Worm (Caenorhabditis elegans) whole organism, L4 larva: Measurements from ENCODE around the gene K10D11.3.

ENCODE experiments used
- F10B5.3 ChIP-seq: sonication (generic microtip); optimal IDR thresholded peaks from 2 replicates; lab custom pipeline; 2016; ENCODE audit warnings: mild to moderate bottlenecking, missing genetic modification characterization, missing compliant biosample characterization
- F26F4.8 ChIP-seq: fragments of 200-800 bp; sonication (Bioruptor generic); conservative IDR thresholded peaks from 2 replicates; pipeline ENCODE4 v1.3.6; 2022; ENCODE audit warnings: missing genetic modification characterization, missing compliant biosample characterization
- Y48G9A.11 ChIP-seq: fragments of 200-800 bp; sonication (Bioruptor generic); IDR thresholded peaks from 2 replicates; pipeline ENCODE4 v1.3.6; 2022; ENCODE audit warnings: missing genetic modification reagents, missing genetic modification characterization, missing compliant biosample characterization
- ZK337.2 ChIP-seq: fragments of 200-800 bp; sonication (Bioruptor generic); IDR thresholded peaks from 2 replicates; pipeline ENCODE4 v1.3.6; 2022; ENCODE audit warnings: missing genetic modification reagents, missing genetic modification characterization, missing compliant biosample characterization
- ZK546.5 ChIP-seq, 2 experiments: sonication (generic microtip); optimal IDR thresholded peaks; 2 replicates each; lab custom pipeline; 2017; ENCODE audit warnings: missing biosample characterization in 2 of 2, missing genetic modification characterization in 2 of 2
- arid-1 ChIP-seq: fragments of 200-800 bp; sonication (Bioruptor generic); conservative IDR thresholded peaks from 2 replicates; pipeline ENCODE4 v1.3.6; 2022; ENCODE audit warnings: missing genetic modification reagents, missing genetic modification characterization, missing compliant biosample characterization
- ceh-62 ChIP-seq: sonication (generic microtip); optimal IDR thresholded peaks from 2 replicates; lab custom pipeline; 2017; ENCODE audit warnings: missing biosample characterization, missing genetic modification characterization
- daf-12 ChIP-seq: fragments of 150-350 bp; optimal IDR thresholded peaks from 2 replicates; lab custom pipeline; 2014; ENCODE audit warnings: missing biosample characterization, missing genetic modification reagents, missing genetic modification characterization
- daf-16 ChIP-seq, 3 experiments: sonication (generic microtip); optimal IDR thresholded peaks; 2 replicates each; lab custom pipeline; 2016 to 2017; ENCODE audit warnings: missing genetic modification characterization in 3 of 3, missing genetic modification reagents in 3 of 3, mild to moderate bottlenecking in 2 of 3, missing compliant biosample characterization in 2 of 3, missing biosample characterization in 1 of 3, moderate library complexity in 1 of 3
- daf-19 ChIP-seq: fragments of 200-800 bp; sonication (Bioruptor generic); conservative IDR thresholded peaks from 2 replicates; pipeline ENCODE4 v1.3.6; 2022; ENCODE audit warnings: missing genetic modification characterization, missing compliant biosample characterization
- dmd-6 ChIP-seq: fragments of 200-800 bp; sonication (Bioruptor generic); IDR thresholded peaks from 2 replicates; pipeline ENCODE4 v1.3.6; 2022; ENCODE audit warnings: missing genetic modification reagents, missing genetic modification characterization, missing compliant biosample characterization
- egl-27 ChIP-seq: sonication (generic microtip); optimal IDR thresholded peaks from 3 replicates; lab custom pipeline; 2017; ENCODE audit warnings: missing biosample characterization, missing genetic modification reagents, missing genetic modification characterization
- fos-1 ChIP-seq: fragments of 150-350 bp; optimal IDR thresholded peaks from 2 replicates; lab custom pipeline; 2014; ENCODE audit warnings: missing biosample characterization, missing genetic modification characterization
- hif-1 ChIP-seq, 2 experiments: sonication (generic microtip); optimal IDR thresholded peaks; 2 replicates each; lab custom pipeline; 2016 to 2017; ENCODE audit warnings: missing compliant biosample characterization in 2 of 2, missing genetic modification characterization in 2 of 2, missing genetic modification reagents in 2 of 2, missing genotype in 2 of 2, mild to moderate bottlenecking in 1 of 2
- hlh-11 ChIP-seq: fragments of 200-800 bp; sonication (Bioruptor generic); optimal IDR thresholded peaks from 2 replicates; lab custom pipeline; 2018; ENCODE audit warnings: mild to moderate bottlenecking, missing genetic modification characterization, missing compliant biosample characterization
- lin-38 ChIP-seq: fragments of 200-800 bp; sonication (Bioruptor generic); IDR thresholded peaks from 2 replicates; pipeline ENCODE4 v1.3.6; 2022; ENCODE audit warnings: missing genetic modification reagents, missing genetic modification characterization, missing compliant biosample characterization
- lir-3 ChIP-seq: sonication (generic microtip); optimal IDR thresholded peaks from 2 replicates; lab custom pipeline; 2016; ENCODE audit warnings: mild to moderate bottlenecking, missing genetic modification characterization, missing compliant biosample characterization
- lsy-2 ChIP-seq, 2 experiments: fragments of 150-350 bp in 1 of 2; sonication (generic microtip) in 1 of 2; optimal IDR thresholded peaks; 2 replicates each; lab custom pipeline; 2014 to 2017; ENCODE audit warnings: missing biosample characterization in 2 of 2, missing genetic modification characterization in 2 of 2
- mdt-29 ChIP-seq: fragments of 200-800 bp; sonication (Bioruptor generic); IDR thresholded peaks from 2 replicates; pipeline ENCODE4 v1.3.6; 2022; ENCODE audit warnings: missing genetic modification reagents, missing genetic modification characterization, missing compliant biosample characterization
- mxl-3 ChIP-seq: fragments of 200-800 bp; sonication (Bioruptor generic); optimal IDR thresholded peaks from 2 replicates; lab custom pipeline; 2018; ENCODE audit warnings: mild to moderate bottlenecking, missing genetic modification characterization, missing compliant biosample characterization
- nhr-11 ChIP-seq: fragments of 150-350 bp; optimal IDR thresholded peaks from 2 replicates; lab custom pipeline; 2014; ENCODE audit warnings: missing biosample characterization, missing genetic modification characterization
- nhr-28 ChIP-seq: fragments of 150-350 bp; optimal IDR thresholded peaks from 2 replicates; lab custom pipeline; 2014; ENCODE audit warnings: missing biosample characterization, missing genetic modification characterization
- nhr-76 ChIP-seq: fragments of 150-350 bp; optimal IDR thresholded peaks from 2 replicates; lab custom pipeline; 2014; ENCODE audit warnings: missing biosample characterization, missing genetic modification characterization
- nhr-77 ChIP-seq: fragments of 150-350 bp; optimal IDR thresholded peaks from 2 replicates; lab custom pipeline; 2014; ENCODE audit warnings: missing biosample characterization, missing genetic modification characterization
- php-3 ChIP-seq: fragments of 200-800 bp; sonication (Bioruptor generic); IDR thresholded peaks from 2 replicates; pipeline ENCODE4 v1.3.6; 2022; ENCODE audit warnings: missing genetic modification reagents, missing genetic modification characterization, missing compliant biosample characterization
- pqm-1 ChIP-seq: sonication (generic microtip); optimal IDR thresholded peaks from 2 replicates; lab custom pipeline; 2017; ENCODE audit warnings: missing biosample characterization, missing genetic modification characterization
- rbr-2 ChIP-seq: sonication (generic microtip); optimal IDR thresholded peaks from 2 replicates; lab custom pipeline; 2016; ENCODE audit warnings: missing genotype, missing genetic modification characterization, missing compliant biosample characterization
- spr-1 ChIP-seq: sonication (generic microtip); optimal IDR thresholded peaks from 2 replicates; lab custom pipeline; 2016; ENCODE audit warnings: mild to moderate bottlenecking, missing genetic modification characterization, missing compliant biosample characterization
- unc-62 ChIP-seq, 3 experiments: fragments of 150-350 bp in 1 of 3; sonication (generic microtip); optimal IDR thresholded peaks in 2 of 3; peaks in 1 of 3; 1 replicate in 1 of 3; 2 replicates in 2 of 3; lab custom pipeline; 2014 to 2017; ENCODE audit warnings: missing biosample characterization in 3 of 3, missing genetic modification characterization in 3 of 3, missing genetic modification reagents in 3 of 3, missing genotype in 1 of 3
- vab-7 ChIP-seq: fragments of 200-800 bp; sonication (Bioruptor generic); IDR thresholded peaks from 2 replicates; pipeline ENCODE4 v1.3.6; 2022; ENCODE audit warnings: missing genetic modification reagents, missing genetic modification characterization, missing compliant biosample characterization
- zfp-2 ChIP-seq: sonication (generic microtip); optimal IDR thresholded peaks from 2 replicates; lab custom pipeline; 2016; ENCODE audit warnings: mild to moderate bottlenecking, missing genetic modification characterization, missing compliant biosample characterization
- zfp-3 ChIP-seq: fragments of 200-800 bp; sonication (Bioruptor generic); conservative IDR thresholded peaks from 2 replicates; pipeline ENCODE4 v1.3.6; 2022; ENCODE audit warnings: missing genetic modification reagents, missing genetic modification characterization, missing compliant biosample characterization
- zip-11 ChIP-seq: fragments of 200-800 bp; sonication (Bioruptor generic); IDR thresholded peaks from 2 replicates; pipeline ENCODE4 v1.3.6; 2022; ENCODE audit warnings: missing genetic modification characterization, missing compliant biosample characterization
- ztf-7 ChIP-seq: fragments of 150-350 bp; optimal IDR thresholded peaks from 2 replicates; lab custom pipeline; 2014; ENCODE audit warnings: missing biosample characterization, missing genetic modification characterization

Gene K10D11.3

DNA sequence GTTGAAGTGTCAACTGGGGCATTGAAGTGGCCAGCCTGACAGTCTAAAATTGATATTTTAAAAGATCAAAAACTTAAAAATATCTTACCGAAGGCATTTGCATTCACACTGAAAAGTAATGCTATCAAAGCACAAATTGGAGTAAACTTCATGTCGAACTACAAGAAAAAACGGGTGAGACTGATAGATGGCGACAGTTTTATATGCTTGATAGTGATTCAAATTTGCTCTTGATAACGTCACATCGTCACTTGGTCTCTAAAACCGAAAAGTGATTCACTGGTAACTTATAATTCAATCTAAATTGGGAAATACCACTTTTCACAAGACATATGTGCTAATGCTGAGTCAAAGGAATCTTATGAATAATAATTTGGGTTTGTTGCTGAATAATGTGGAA, 5.7 kb upstream of the K10D11.3 start, which contains the start of gene K10D11.5 (continued):
- TF ChIP-seq ztf-7 (no peak), nhr-77 (tag; lab: Kevin White, UChicago) (peak; percentile 31), daf-16 (GFP tag; optimal IDR thresholded peaks at IDR 0.05; lab: Kevin White, UChicago) (no peak), daf-16 (tag; optimal IDR thresholded peaks at IDR 0.05; lab: Kevin White, UChicago) (peak; percentile 63), fos-1 (tag; lab: Kevin White, UChicago) (no peak), dmd-6 (GFP tag; lab: Robert Waterston, UW) (peak; percentile 78; the same call in 1 of the 2 replicates), arid-1 (no peak), daf-19 (no peak), unc-62 (GFP tag; optimal IDR thresholded peaks at IDR 0.05 in 1 of 2; lab: Kevin White, UChicago) (no peak), unc-62 (tag; optimal IDR thresholded peaks at IDR 0.05; lab: Kevin White, UChicago) (no peak), pqm-1 (tag; lab: Kevin White, UChicago) (peak; percentile 68), nhr-28 (tag; lab: Kevin White, UChicago) (peak; percentile 75), mdt-29 (GFP tag; lab: Robert Waterston, UW) (no peak), mxl-3 (GFP tag; lab: Kevin White, UChicago) (no peak), Y48G9A.11 (GFP tag; lab: Robert Waterston, UW) (no peak), nhr-76 (tag; lab: Kevin White, UChicago) (no peak), lsy-2 (tag; optimal IDR thresholded peaks at IDR 0.05; lab: Kevin White, UChicago) (no peak), F10B5.3 (tag; lab: Kevin White, UChicago) (no peak), zfp-3 (no peak), hif-1 (tag; optimal IDR thresholded peaks at IDR 0.05; lab: Kevin White, UChicago) (no peak), ceh-62 (tag; lab: Kevin White, UChicago) (no peak), lir-3 (tag; lab: Kevin White, UChicago) (no peak), daf-12 (tag; lab: Kevin White, UChicago) (no peak), lin-38 (GFP tag; lab: Robert Waterston, UW) (no peak), hlh-11 (tag; lab: Kevin White, UChicago) (peak; percentile 44), vab-7 (GFP tag; lab: Robert Waterston, UW) (no peak), egl-27 (tag; lab: Kevin White, UChicago) (no peak), spr-1 (tag; lab: Kevin White, UChicago) (no peak), zfp-2 (tag; lab: Kevin White, UChicago) (no peak), zip-11 (GFP tag; lab: Robert Waterston, UW) (no peak), nhr-11 (tag; lab: Kevin White, UChicago) (no peak)
- TF ChIP-seq, all 104 proteins: peak for 7

DNA sequence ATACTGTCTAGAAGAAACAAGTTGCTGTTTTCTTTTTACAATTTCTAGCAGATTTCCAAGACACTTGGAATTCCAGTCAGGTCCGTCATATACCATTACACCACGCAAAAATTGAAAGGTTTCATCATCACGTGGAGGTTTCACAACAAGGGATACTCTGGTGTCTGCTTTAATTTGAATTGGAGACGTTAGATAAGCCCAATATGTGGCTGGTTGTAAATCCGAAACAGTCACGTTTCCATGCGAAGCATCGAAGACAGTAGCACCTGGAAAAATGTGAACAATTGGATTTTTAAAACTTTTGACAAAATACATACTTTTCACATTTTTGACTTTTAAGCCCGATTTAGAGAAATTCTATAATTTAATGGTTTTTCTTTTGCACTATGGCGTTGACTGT, 4.7 kb upstream of the K10D11.3 start:
- TF ChIP-seq F26F4.8 (no peak), unc-62 (GFP tag; optimal IDR thresholded peaks at IDR 0.05 in 1 of 2; lab: Kevin White, UChicago) (peak in 1 of 2 experiments; percentile 93), unc-62 (tag; optimal IDR thresholded peaks at IDR 0.05; lab: Kevin White, UChicago) (no peak), spr-1 (tag; lab: Kevin White, UChicago) (no peak), nhr-77 (tag; lab: Kevin White, UChicago) (no peak)

DNA sequence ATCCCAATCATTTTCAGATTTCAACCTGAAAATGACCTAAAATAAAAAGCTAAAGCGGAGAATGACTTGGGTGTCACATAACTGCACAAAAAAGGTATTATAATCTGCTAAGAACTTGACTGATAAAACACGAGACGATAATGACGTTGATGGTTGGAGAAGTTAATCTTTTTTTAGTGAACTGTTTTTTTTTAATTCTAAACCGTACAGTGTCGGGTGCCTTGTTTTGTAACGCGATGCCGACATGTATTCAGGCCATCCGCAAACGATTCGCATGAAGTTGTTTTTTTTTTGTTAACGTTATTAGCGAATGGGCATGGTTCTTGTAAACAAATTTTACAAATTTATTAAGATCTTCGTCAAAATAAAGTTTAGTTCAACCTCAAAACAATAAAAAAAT, 3.4 kb upstream of the K10D11.3 start, which contains the start of gene K10D11.6:
K10D11.6 (minus strand) TSS at position 101 of the 400 bp plus-strand sequence.
- TF ChIP-seq nhr-11 (tag; lab: Kevin White, UChicago) (no peak), vab-7 (GFP tag; lab: Robert Waterston, UW) (no peak), ZK546.5 (tag; optimal IDR thresholded peaks at IDR 0.05; lab: Kevin White, UChicago) (no peak), ZK337.2 (GFP tag; lab: Robert Waterston, UW) (no peak), dmd-6 (GFP tag; lab: Robert Waterston, UW) (peak; percentile 42; the same call in 1 of the 2 replicates)

DNA sequence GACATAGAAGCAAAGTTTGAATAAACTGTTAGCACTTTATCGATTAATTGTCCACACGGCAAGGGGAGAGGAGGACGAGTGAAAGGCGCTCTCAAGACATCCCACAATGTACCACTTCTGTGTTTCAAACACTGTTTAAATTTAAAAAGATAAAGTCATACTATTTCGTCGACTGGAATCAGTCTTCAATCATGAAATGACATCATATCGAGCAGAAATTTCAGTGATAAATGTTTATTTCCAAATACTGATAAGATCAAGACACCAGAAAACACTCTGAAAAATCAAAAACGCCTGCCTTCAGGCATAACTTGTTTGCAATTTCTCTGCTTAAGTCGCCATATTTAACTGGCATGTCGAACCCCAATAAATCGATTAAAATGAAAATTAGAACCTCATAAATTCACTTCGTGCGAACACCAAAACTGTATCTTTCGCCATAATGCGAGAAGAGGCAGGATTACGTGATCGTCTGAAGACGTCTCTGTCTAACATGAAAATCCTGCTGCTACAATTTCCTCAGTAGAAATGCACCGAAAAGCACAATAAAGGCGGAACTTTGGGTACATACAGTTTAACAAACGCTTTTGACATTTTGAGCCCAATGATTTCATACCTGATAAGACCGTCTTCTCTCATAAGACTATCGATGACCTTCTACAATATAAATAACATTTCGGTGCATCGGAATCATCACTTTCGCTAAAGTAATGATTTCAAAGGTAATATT, 7.5 kb downstream of the K10D11.3 start, which contains the start of gene K10D11.2:
K10D11.2 (plus strand) TSS at position 680 of the 730 bp plus-strand sequence.
- TF ChIP-seq dmd-6 (GFP tag; lab: Robert Waterston, UW) (peak; percentile 87), pqm-1 (tag; lab: Kevin White, UChicago) (peak; percentile 3), daf-16 (GFP tag; optimal IDR thresholded peaks at IDR 0.05; lab: Kevin White, UChicago) (no peak), daf-16 (tag; optimal IDR thresholded peaks at IDR 0.05; lab: Kevin White, UChicago) (peak; percentile 38), rbr-2 (tag; lab: Kevin White, UChicago) (no peak), nhr-28 (tag; lab: Kevin White, UChicago) (peak; percentile 42), F10B5.3 (tag; lab: Kevin White, UChicago) (no peak), hlh-11 (tag; lab: Kevin White, UChicago) (peak; percentile 7), php-3 (peak; percentile 34; the same call in 1 of the 2 replicates)
